Worm (Caenorhabditis elegans): ENCODE measurements around the gene hsp-25.

The hsp-25 gene

ce11 chrX:6050849-6051248 is 11.4 kb upstream of the hsp-25 start:
- TF ChIP-seq ceh-88 (GFP tag; IDR thresholded peaks at IDR 0.05) (no peak), lin-39 (tag; optimal IDR thresholded peaks at IDR 0.05) (no peak), elt-3 (tag; optimal IDR thresholded peaks at IDR 0.05) (peak in 5 of 6 experiments; percentile 16 to 64 (median 62)), grh-1 (GFP tag; IDR thresholded peaks at IDR 0.05) (peak; percentile 47), Y116A8C.19 (tag; optimal IDR thresholded peaks at IDR 0.05; ENCODE audit: borderline replicate concordance) (no peak), sup-37 (GFP tag; optimal IDR thresholded peaks at IDR 0.05) (no peak), nhr-71 (tag; optimal IDR thresholded peaks at IDR 0.05) (peak; percentile 6), snu-23 (GFP tag; optimal IDR thresholded peaks at IDR 0.05) (peak; percentile 14), blmp-1 (tag; optimal IDR thresholded peaks at IDR 0.05) (peak; percentile 96), nhr-20 (tag; optimal IDR thresholded peaks at IDR 0.05) (peak; percentile 24), mep-1 (tag; optimal IDR thresholded peaks at IDR 0.05) (no peak), nhr-90 (tag; optimal IDR thresholded peaks at IDR 0.05; ENCODE audit: poor library complexity) (no peak), skn-1 (tag; optimal IDR thresholded peaks at IDR 0.05) (no peak), nhr-85 (tag) (peak; percentile 56), tbx-2 (tag; optimal IDR thresholded peaks at IDR 0.05) (peak; percentile 6), hlh-17 (GFP tag; optimal IDR thresholded peaks at IDR 0.05; ENCODE audit: borderline replicate concordance) (no peak), unc-130 (tag; optimal IDR thresholded peaks at IDR 0.05) (peak; percentile 29), unc-98 (GFP tag; IDR thresholded peaks at IDR 0.05) (no peak), lin-14 (GFP tag; optimal IDR thresholded peaks at IDR 0.05) (peak; percentile 35)

DNA sequence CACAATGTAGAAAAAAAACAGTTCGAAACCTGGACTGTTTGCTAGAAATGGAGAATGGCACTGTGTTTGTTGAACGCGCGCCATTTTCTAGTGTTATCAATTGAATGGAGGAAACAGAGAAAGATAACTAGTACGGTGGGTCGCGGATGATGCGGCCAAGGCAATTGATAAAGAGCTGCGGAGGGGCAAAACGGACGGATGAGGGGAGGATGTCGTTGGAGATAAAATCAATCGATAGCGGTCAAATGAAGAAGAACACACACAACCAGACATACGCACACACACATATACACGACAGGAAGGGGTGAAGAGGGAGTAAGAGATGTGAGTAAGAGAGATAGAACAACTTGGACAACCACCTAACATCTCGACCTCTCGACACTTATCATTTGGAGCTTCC is 10.6 kb upstream of the hsp-25 start:
- TF ChIP-seq xbp-1 (tag; optimal IDR thresholded peaks at IDR 0.05) (peak; percentile 6), blmp-1 (tag; optimal IDR thresholded peaks at IDR 0.05) (peak; percentile 46), ztf-4 (tag; optimal IDR thresholded peaks at IDR 0.05) (no peak), ces-1 (GFP tag; optimal IDR thresholded peaks at IDR 0.05) (no peak), nhr-19 (GFP tag; conservative IDR thresholded peaks at IDR 0.05) (no peak), alr-1 (tag; optimal IDR thresholded peaks at IDR 0.05; ENCODE audit: borderline replicate concordance) (no peak), mdl-1 (tag; optimal IDR thresholded peaks at IDR 0.05) (no peak), fos-1 (tag; optimal IDR thresholded peaks at IDR 0.05) (no peak), nhr-20 (tag; optimal IDR thresholded peaks at IDR 0.05) (peak; percentile 40), nhr-11 (tag; optimal IDR thresholded peaks at IDR 0.05) (no peak), tbx-2 (tag; optimal IDR thresholded peaks at IDR 0.05) (peak; percentile 5), hpl-2 (GFP tag; optimal IDR thresholded peaks at IDR 0.05) (no peak), mab-9 (GFP tag; IDR thresholded peaks at IDR 0.05) (no peak), lin-13 (GFP tag; optimal IDR thresholded peaks at IDR 0.05) (no peak), tlp-1 (tag; optimal IDR thresholded peaks at IDR 0.05) (no peak), pax-3 (tag; optimal IDR thresholded peaks at IDR 0.05) (no peak), nhr-76 (tag; optimal IDR thresholded peaks at IDR 0.05) (no peak), nhr-237 (tag; optimal IDR thresholded peaks at IDR 0.05) (no peak), lsy-2 (tag; optimal IDR thresholded peaks at IDR 0.05) (peak in 1 of 2 experiments; percentile 6), isw-1 (GFP tag; IDR thresholded peaks at IDR 0.05) (no peak), snu-23 (GFP tag; optimal IDR thresholded peaks at IDR 0.05) (peak; percentile 16), ceh-88 (GFP tag; IDR thresholded peaks at IDR 0.05) (no peak), sup-37 (GFP tag; optimal IDR thresholded peaks at IDR 0.05) (no peak), lin-35 (GFP tag; optimal IDR thresholded peaks at IDR 0.05) (no peak), unc-130 (tag; optimal IDR thresholded peaks at IDR 0.05) (peak; percentile 72), nhr-12 (tag; optimal IDR thresholded peaks at IDR 0.05) (no peak), nhr-71 (tag; optimal IDR thresholded peaks at IDR 0.05) (peak; percentile 28), lin-14 (GFP tag; optimal IDR thresholded peaks at IDR 0.05) (peak; percentile 75), elt-3 (tag; optimal IDR thresholded peaks at IDR 0.05) (peak in 2 of 6 experiments; percentile 41 to 43), rnt-1 (tag; optimal IDR thresholded peaks at IDR 0.05) (peak; percentile 9), nhr-90 (tag; optimal IDR thresholded peaks at IDR 0.05; ENCODE audit: poor library complexity) (peak; percentile 25), elt-2 (tag; optimal IDR thresholded peaks at IDR 0.05) (peak; percentile 22), Y116A8C.19 (tag; optimal IDR thresholded peaks at IDR 0.05; ENCODE audit: borderline replicate concordance) (no peak), efl-3 (GFP tag; optimal IDR thresholded peaks at IDR 0.05) (no peak), aha-1 (tag; optimal IDR thresholded peaks at IDR 0.05) (no peak), ama-1 (optimal IDR thresholded peaks at IDR 0.05) (no peak)

All from whole organism, L1 larva.